Worm (Caenorhabditis elegans) whole organism, young adult: Measurements from ENCODE around the gene str-261.
A peak's percentile ranks its signal among the peaks of the same experiment; 100 is the strongest.

Experiments
- B0035.1 ChIP-seq: sonication (generic microtip); optimal IDR thresholded peaks from 2 replicates; lab custom pipeline; 2016; ENCODE audit warnings: missing genetic modification characterization, mild to moderate bottlenecking, missing compliant biosample characterization, missing genotype, missing genetic modification reagents
- F37B4.10 ChIP-seq: fragments of 200-800 bp; sonication (Bioruptor generic); IDR thresholded peaks from 2 replicates; pipeline ENCODE4 v1.3.6; 2022; ENCODE audit warnings: missing genetic modification characterization, missing compliant biosample characterization
- F49E8.2 ChIP-seq: sonication (generic microtip); optimal IDR thresholded peaks from 3 replicates; lab custom pipeline; 2017; ENCODE audit warnings: missing genetic modification characterization, mild to moderate bottlenecking, missing compliant biosample characterization, antibody characterized with exemption, moderate library complexity; ENCODE audit not compliant: insufficient read depth
- F55B11.4 ChIP-seq: sonication (generic microtip); optimal IDR thresholded peaks from 2 replicates; lab custom pipeline; 2016; ENCODE audit warnings: missing compliant biosample characterization, missing genetic modification characterization, borderline replicate concordance; ENCODE audit not compliant: insufficient read depth
- T26A5.8 ChIP-seq: sonication (generic microtip); optimal IDR thresholded peaks from 2 replicates; lab custom pipeline; 2016; ENCODE audit warnings: missing genetic modification characterization, missing compliant biosample characterization
- Y53G8AR.9 ChIP-seq: fragments of 200-800 bp; sonication (Bioruptor generic); conservative IDR thresholded peaks from 2 replicates; pipeline ENCODE4 v1.3.6; 2022; ENCODE audit warnings: missing genetic modification reagents, missing genetic modification characterization, missing compliant biosample characterization
- Y67H2A.10 ChIP-seq: fragments of 200-800 bp; sonication (Bioruptor generic); conservative IDR thresholded peaks from 2 replicates; pipeline ENCODE4 v1.3.6; 2022; ENCODE audit warnings: missing genetic modification reagents, missing genetic modification characterization, missing compliant biosample characterization
- Y95B8A.8 ChIP-seq: fragments of 200-800 bp; sonication (Bioruptor generic); IDR thresholded peaks from 2 replicates; pipeline ENCODE4 v1.3.6; 2022; ENCODE audit warnings: missing genetic modification reagents, missing genetic modification characterization, missing compliant biosample characterization
- ZK185.1 ChIP-seq: sonication (generic microtip); optimal IDR thresholded peaks from 2 replicates; lab custom pipeline; 2016; ENCODE audit warnings: mild to moderate bottlenecking, missing genetic modification characterization, missing compliant biosample characterization; ENCODE audit not compliant: poor library complexity, severe bottlenecking
- akir-1 ChIP-seq: fragments of 200-800 bp; sonication (Bioruptor generic); optimal IDR thresholded peaks from 2 replicates; lab custom pipeline; 2018; ENCODE audit warnings: mild to moderate bottlenecking, missing genetic modification characterization, moderate library complexity, missing compliant biosample characterization
- athp-1 ChIP-seq: sonication (generic microtip); optimal IDR thresholded peaks from 2 replicates; lab custom pipeline; 2017; ENCODE audit warnings: mild to moderate bottlenecking, missing genetic modification characterization, missing compliant biosample characterization
- attf-3 ChIP-seq: fragments of 200-800 bp; sonication (Bioruptor generic); conservative IDR thresholded peaks from 2 replicates; pipeline ENCODE4 v1.3.6; 2022; ENCODE audit warnings: missing genetic modification reagents, missing genetic modification characterization, missing compliant biosample characterization
- bed-2 ChIP-seq: fragments of 200-800 bp; sonication (Bioruptor generic); IDR thresholded peaks from 2 replicates; pipeline ENCODE4 v1.3.6; 2022; ENCODE audit warnings: missing genetic modification reagents, missing genetic modification characterization, missing compliant biosample characterization
- ceh-27 ChIP-seq: fragments of 200-800 bp; sonication (Bioruptor generic); optimal IDR thresholded peaks from 2 replicates; lab custom pipeline; 2018; ENCODE audit warnings: mild to moderate bottlenecking, missing genetic modification characterization, moderate library complexity, missing compliant biosample characterization
- ceh-91 ChIP-seq: fragments of 200-800 bp; sonication (Bioruptor generic); IDR thresholded peaks from 2 replicates; pipeline ENCODE4 v1.3.6; 2022; ENCODE audit warnings: missing genetic modification reagents, missing genetic modification characterization, missing compliant biosample characterization
- dpff-1 ChIP-seq: sonication (generic microtip); optimal IDR thresholded peaks from 2 replicates; lab custom pipeline; 2017; ENCODE audit warnings: mild to moderate bottlenecking, missing genetic modification characterization, missing compliant biosample characterization
- egl-18 ChIP-seq: fragments of 200-800 bp; sonication (Bioruptor generic); IDR thresholded peaks from 2 replicates; pipeline ENCODE4 v1.3.6; 2022; ENCODE audit warnings: missing genetic modification reagents, missing genetic modification characterization, missing compliant biosample characterization
- ekl-4 ChIP-seq: fragments of 200-800 bp; sonication (Bioruptor generic); IDR thresholded peaks from 2 replicates; pipeline ENCODE4 v1.3.6; 2022; ENCODE audit warnings: missing genetic modification reagents, missing genetic modification characterization, missing compliant biosample characterization
- fkh-3 ChIP-seq: sonication (generic microtip); optimal IDR thresholded peaks from 2 replicates; lab custom pipeline; 2016; ENCODE audit warnings: mild to moderate bottlenecking, missing genetic modification characterization, missing compliant biosample characterization
- gei-17 ChIP-seq: fragments of 200-800 bp; sonication (Bioruptor generic); optimal IDR thresholded peaks from 2 replicates; lab custom pipeline; 2018; ENCODE audit warnings: mild to moderate bottlenecking, missing genetic modification characterization, missing compliant biosample characterization
- him-1 ChIP-seq: sonication (generic microtip); optimal IDR thresholded peaks from 2 replicates; lab custom pipeline; 2016; ENCODE audit warnings: missing genotype, missing genetic modification reagents, missing genetic modification characterization, missing compliant biosample characterization
- hmg-20 ChIP-seq: fragments of 200-800 bp; sonication (Bioruptor generic); IDR thresholded peaks from 2 replicates; pipeline ENCODE4 v1.3.6; 2022; ENCODE audit warnings: missing genetic modification reagents, missing genetic modification characterization, missing compliant biosample characterization
- lag-1 ChIP-seq: fragments of 200-800 bp; sonication (Bioruptor generic); IDR thresholded peaks from 2 replicates; pipeline ENCODE4 v1.3.6; 2022; ENCODE audit warnings: missing genetic modification reagents, missing genetic modification characterization, missing compliant biosample characterization
- let-526 ChIP-seq: fragments of 200-800 bp; sonication (Bioruptor generic); IDR thresholded peaks from 2 replicates; pipeline ENCODE4 v1.3.6; 2022; ENCODE audit warnings: missing genetic modification reagents, missing genetic modification characterization, missing compliant biosample characterization
- let-607 ChIP-seq, 2 experiments: fragments of 200-800 bp in 1 of 2; sonication (Bioruptor generic) in 1 of 2; sonication (generic microtip) in 1 of 2; optimal IDR thresholded peaks; 2 replicates each; lab custom pipeline; 2016 to 2018; ENCODE audit warnings: mild to moderate bottlenecking in 2 of 2, missing compliant biosample characterization in 2 of 2, missing genetic modification characterization in 2 of 2, moderate library complexity in 2 of 2, missing genotype in 1 of 2
- lin-26 ChIP-seq: fragments of 200-800 bp; sonication (Bioruptor generic); IDR thresholded peaks from 2 replicates; pipeline ENCODE4 v1.3.6; 2022; ENCODE audit warnings: missing genetic modification reagents, missing genetic modification characterization, missing compliant biosample characterization
- lin-54 ChIP-seq: fragments of 200-800 bp; sonication (Bioruptor generic); optimal IDR thresholded peaks from 2 replicates; lab custom pipeline; 2018; ENCODE audit warnings: mild to moderate bottlenecking, missing genetic modification characterization, missing compliant biosample characterization
- lsl-1 ChIP-seq: fragments of 200-800 bp; sonication (Bioruptor generic); optimal IDR thresholded peaks from 2 replicates; lab custom pipeline; 2018; ENCODE audit warnings: mild to moderate bottlenecking, missing genetic modification characterization, moderate library complexity, missing compliant biosample characterization
- madf-10 ChIP-seq: sonication (generic microtip); optimal IDR thresholded peaks from 2 replicates; lab custom pipeline; 2016; ENCODE audit warnings: mild to moderate bottlenecking, missing genetic modification characterization, missing compliant biosample characterization
- madf-3 ChIP-seq: fragments of 200-800 bp; sonication (Bioruptor generic); IDR thresholded peaks from 2 replicates; pipeline ENCODE4 v1.3.6; 2022; ENCODE audit warnings: missing genetic modification reagents, missing genetic modification characterization, missing compliant biosample characterization
- mcd-1 ChIP-seq: fragments of 200-800 bp; sonication (Bioruptor generic); IDR thresholded peaks from 2 replicates; pipeline ENCODE4 v1.3.6; 2022; ENCODE audit warnings: missing genetic modification reagents, missing genetic modification characterization, missing compliant biosample characterization
- nfya-2 ChIP-seq: fragments of 200-800 bp; sonication (Bioruptor generic); IDR thresholded peaks from 2 replicates; pipeline ENCODE4 v1.3.6; 2022; ENCODE audit warnings: missing genetic modification reagents, missing genetic modification characterization, missing compliant biosample characterization
- rcor-1 ChIP-seq: fragments of 200-800 bp; sonication (Bioruptor generic); IDR thresholded peaks from 2 replicates; pipeline ENCODE4 v1.3.6; 2022; ENCODE audit warnings: missing genetic modification reagents, missing genetic modification characterization, missing compliant biosample characterization
- repo-1 ChIP-seq: sonication (generic microtip); optimal IDR thresholded peaks from 2 replicates; lab custom pipeline; 2017; ENCODE audit warnings: mild to moderate bottlenecking, missing genetic modification characterization, missing compliant biosample characterization
- rpc-1 ChIP-seq, 2 experiments: fragments of 150-350 bp in 1 of 2; sonication (generic microtip) in 1 of 2; optimal IDR thresholded peaks; 2 replicates each; lab custom pipeline; 2014 to 2018; ENCODE audit warnings: missing biosample characterization in 1 of 2, missing genetic modification characterization in 1 of 2, missing genetic modification reagents in 1 of 2, missing genotype in 1 of 2
- snpc-1.1 ChIP-seq: sonication (generic microtip); optimal IDR thresholded peaks from 2 replicates; lab custom pipeline; 2017; ENCODE audit warnings: missing genetic modification characterization, mild to moderate bottlenecking, missing compliant biosample characterization, antibody characterized with exemption, moderate library complexity, missing genotype, missing genetic modification reagents; ENCODE audit not compliant: insufficient read depth
- snpc-1.3 ChIP-seq: sonication (generic microtip); optimal IDR thresholded peaks from 2 replicates; lab custom pipeline; 2017; ENCODE audit warnings: missing genetic modification characterization, mild to moderate bottlenecking, missing compliant biosample characterization, antibody characterized with exemption, moderate library complexity, missing genotype, missing genetic modification reagents; ENCODE audit not compliant: insufficient read depth
- snpc-3.4 ChIP-seq: sonication (generic microtip); optimal IDR thresholded peaks from 2 replicates; lab custom pipeline; 2017; ENCODE audit warnings: missing genetic modification characterization, mild to moderate bottlenecking, missing compliant biosample characterization, antibody characterized with exemption, moderate library complexity, missing genotype, missing genetic modification reagents
- somi-1 ChIP-seq: fragments of 200-800 bp; sonication (Bioruptor generic); optimal IDR thresholded peaks from 2 replicates; lab custom pipeline; 2018; ENCODE audit warnings: mild to moderate bottlenecking, missing genetic modification characterization, missing compliant biosample characterization
- tbp1 ChIP-seq: fragments of 200-800 bp; sonication (Bioruptor generic); optimal IDR thresholded peaks from 2 replicates; lab custom pipeline; 2018; ENCODE audit warnings: mild to moderate bottlenecking, missing genetic modification characterization, missing compliant biosample characterization
- xnd-1 ChIP-seq: sonication (generic microtip); optimal IDR thresholded peaks from 2 replicates; lab custom pipeline; 2016; ENCODE audit warnings: missing genotype, missing genetic modification reagents, missing genetic modification characterization, missing compliant biosample characterization
- ztf-18 ChIP-seq: sonication (generic microtip); optimal IDR thresholded peaks from 2 replicates; lab custom pipeline; 2016; ENCODE audit warnings: missing genotype, mild to moderate bottlenecking, missing genetic modification characterization, missing compliant biosample characterization
- ztf-22 ChIP-seq: fragments of 200-800 bp; sonication (Bioruptor generic); optimal IDR thresholded peaks from 2 replicates; lab custom pipeline; 2018; ENCODE audit warnings: mild to moderate bottlenecking, missing genetic modification characterization, moderate library complexity, missing compliant biosample characterization

Gene str-261

ce11 chrIII:11063259-11063658, 11.1 kb upstream of the str-261 start, which contains the start of gene rsa-2 (continued):
- TF ChIP-seq F37B4.10 (GFP tag; lab: Robert Waterston, UW) (no peak), gei-17 (GFP tag; lab: Kevin White, UChicago) (no peak), nfya-2 (no peak), madf-10 (no peak), attf-3 (GFP tag; lab: Robert Waterston, UW) (no peak), snpc-1.1 (tag; lab: Kevin White, UChicago) (peak; percentile 39), ceh-91 (GFP tag; lab: Robert Waterston, UW) (peak; percentile 73), him-1 (tag; lab: Kevin White, UChicago) (peak; percentile 78), tbp1 (GFP tag; lab: Kevin White, UChicago) (peak; percentile 48), lin-26 (GFP tag; lab: Robert Waterston, UW) (no peak), lsl-1 (peak; percentile 63), let-526 (GFP tag; lab: Robert Waterston, UW) (no peak), B0035.1 (tag; lab: Kevin White, UChicago) (no peak), hmg-20 (GFP tag; lab: Robert Waterston, UW) (no peak), ztf-22 (GFP tag; lab: Kevin White, UChicago) (no peak), ceh-27 (GFP tag; lab: Kevin White, UChicago) (no peak), akir-1 (GFP tag; lab: Kevin White, UChicago) (no peak), repo-1 (tag; lab: Kevin White, UChicago) (no peak), bed-2 (GFP tag; lab: Robert Waterston, UW) (no peak), snpc-3.4 (tag; lab: Kevin White, UChicago) (peak; percentile 35), F55B11.4 (tag; lab: Kevin White, UChicago) (no peak), rpc-1 (optimal IDR thresholded peaks at IDR 0.05; lab: Kevin White, UChicago) (no peak), rpc-1 (tag; optimal IDR thresholded peaks at IDR 0.05; lab: Kevin White, UChicago) (no peak), ztf-18 (tag; lab: Kevin White, UChicago) (peak; percentile 6), ZK185.1 (tag; lab: Kevin White, UChicago) (no peak), T26A5.8 (tag; lab: Kevin White, UChicago) (no peak), athp-1 (tag; lab: Kevin White, UChicago) (no peak), Y67H2A.10 (no peak), Y53G8AR.9 (GFP tag; lab: Robert Waterston, UW) (0 out of 2 replicates have a peak, but pooled peaks have one; percentile 33), lag-1 (GFP tag; lab: Robert Waterston, UW) (no peak), dpff-1 (no peak), somi-1 (no peak), lin-54 (GFP tag; lab: Kevin White, UChicago) (peak; percentile 86), ekl-4 (GFP tag; lab: Robert Waterston, UW) (peak; percentile 66), rcor-1 (GFP tag; lab: Robert Waterston, UW) (no peak; the same call in 1 of the 2 replicates)

- TF ChIP-seq dpff-1 (no peak), let-526 (GFP tag; lab: Robert Waterston, UW) (no peak), lin-54 (GFP tag; lab: Kevin White, UChicago) (peak; percentile 27), lsl-1 (peak; percentile 0), snpc-1.3 (tag; lab: Kevin White, UChicago) (no peak), snpc-3.4 (tag; lab: Kevin White, UChicago) (no peak), F49E8.2 (tag; lab: Kevin White, UChicago) (peak; percentile 2), madf-3 (no peak), xnd-1 (tag; lab: Kevin White, UChicago) (peak; percentile 21), fkh-3 (tag; lab: Kevin White, UChicago) (no peak), egl-18 (GFP tag; lab: Robert Waterston, UW) (no peak), Y95B8A.8 (GFP tag; lab: Robert Waterston, UW) (no peak), mcd-1 (peak; percentile 73), let-607 (tag; optimal IDR thresholded peaks at IDR 0.05; lab: Kevin White, UChicago) (no peak)
Observed at ce11 chrIII:11064576-11064975, 9.7 kb upstream of the str-261 start.
